Fruit fly (Drosophila melanogaster) Kc167 (cell line): ENCODE measurements around the gene CG13731.

Source experiments
- Myc ChIP-seq: fragments of >200 bp; optimal IDR thresholded peaks from 2 replicates; lab custom pipeline; 2017; ENCODE audit warnings: missing external identifiers
- Sin3A ChIP-seq: fragments of >200 bp; optimal IDR thresholded peaks from 2 replicates; lab custom pipeline; 2018; ENCODE audit warnings: missing external identifiers
- h ChIP-seq: fragments of >200 bp; optimal IDR thresholded peaks from 3 replicates; lab custom pipeline; 2018; ENCODE audit warnings: missing external identifiers
- insv ChIP-seq: fragments of >200 bp; optimal IDR thresholded peaks from 3 replicates; lab custom pipeline; 2018; ENCODE audit warnings: missing external identifiers
- psq ChIP-seq: fragments of >200 bp; optimal IDR thresholded peaks from 2 replicates; lab custom pipeline; 2017; ENCODE audit warnings: missing external identifiers
- ttk ChIP-seq: sonication (Bioruptor generic); optimal IDR thresholded peaks from 2 replicates; lab custom pipeline; 2017; ENCODE audit warnings: missing external identifiers

Gene CG13731

DNA sequence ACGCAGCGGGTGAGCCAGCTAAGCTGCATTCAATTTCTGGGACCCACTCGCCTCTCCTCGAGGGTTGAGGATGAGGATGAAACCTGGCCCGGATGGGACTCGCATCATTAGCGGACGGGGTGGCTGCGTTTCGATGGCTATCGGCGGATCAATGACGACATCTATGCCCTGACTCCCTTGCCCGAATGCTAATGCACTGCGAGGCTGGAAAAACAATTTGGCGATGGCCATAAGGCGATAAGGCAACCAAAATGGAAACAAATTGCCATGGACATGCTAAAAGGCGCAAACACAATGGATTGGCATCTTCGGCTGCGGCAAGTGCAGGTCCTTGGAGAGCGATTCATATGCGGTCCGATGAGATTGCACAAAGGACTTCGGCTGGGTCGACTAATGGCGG lies 25.8 kb downstream of the CG13731 start:
- TF ChIP-seq h (lab: Kevin White, UChicago): no peak
- no peak for TF ChIP-seq psq (lab: Kevin White, UChicago)
- no peak for TF ChIP-seq Myc (lab: Kevin White, UChicago)
- no peak for TF ChIP-seq insv
- no peak for TF ChIP-seq ttk (lab: Kevin White, UChicago)
- no peak for TF ChIP-seq Sin3A (lab: Kevin White, UChicago)

DNA sequence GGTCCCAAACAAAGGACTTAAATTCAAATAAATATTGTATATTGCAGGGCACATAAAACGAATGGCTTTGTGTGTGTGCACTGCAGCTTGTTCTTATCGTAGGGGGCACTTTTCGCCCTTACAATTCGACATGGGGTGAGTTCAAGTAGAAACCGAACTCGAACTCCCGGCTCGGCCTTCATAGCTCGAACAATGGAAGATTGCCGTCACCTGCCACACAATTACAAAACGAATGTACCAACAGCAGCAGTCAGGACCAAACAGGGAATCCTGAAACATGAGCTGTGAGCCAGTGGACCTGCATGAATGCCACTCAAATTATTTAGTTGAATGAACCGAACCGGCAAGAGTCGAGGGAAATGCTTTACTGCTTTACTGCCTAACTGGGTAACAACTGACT lies 26.8 kb downstream of the CG13731 start:
- no peak for TF ChIP-seq Sin3A (lab: Kevin White, UChicago)
- no peak for TF ChIP-seq psq (lab: Kevin White, UChicago)
- no peak for TF ChIP-seq Myc (lab: Kevin White, UChicago)
- no peak for TF ChIP-seq ttk (lab: Kevin White, UChicago)
- TF ChIP-seq h (lab: Kevin White, UChicago): no peak
- no peak for TF ChIP-seq insv

DNA sequence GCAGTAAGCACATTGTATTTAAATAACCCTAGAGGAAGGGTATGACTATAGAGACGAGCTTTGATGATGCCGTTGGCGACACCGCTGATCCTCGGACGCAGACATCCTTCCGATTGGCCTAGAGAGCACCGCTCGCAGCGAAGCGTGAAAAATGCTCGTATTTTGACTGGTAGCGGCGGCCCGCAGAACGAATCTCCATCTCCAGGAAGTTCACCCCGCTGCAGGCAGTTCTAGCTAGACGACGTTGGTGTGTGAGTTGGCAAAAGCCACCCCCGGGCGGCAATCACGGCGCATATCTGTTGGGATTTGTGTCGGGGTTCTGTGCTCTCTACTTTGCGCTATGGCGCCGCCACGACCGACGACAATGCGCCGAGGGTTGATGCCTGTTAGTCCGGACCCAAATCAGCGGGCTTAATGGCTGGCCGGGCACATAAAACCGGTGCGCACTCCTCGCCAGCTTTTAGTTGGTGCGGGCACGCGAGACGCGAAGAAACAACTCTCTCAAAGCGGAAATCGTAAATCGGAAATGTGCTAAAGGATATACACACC lies 29.5 kb downstream of the CG13731 start, which contains the start of gene tap:
Gene tap, plus strand, starts transcription at position 458 of the 549 bp plus-strand sequence.
- TF ChIP-seq psq (lab: Kevin White, UChicago) (no peak), Sin3A (lab: Kevin White, UChicago) (no peak), Myc (lab: Kevin White, UChicago) (no peak), h (lab: Kevin White, UChicago) (no peak), insv (no peak)

DNA sequence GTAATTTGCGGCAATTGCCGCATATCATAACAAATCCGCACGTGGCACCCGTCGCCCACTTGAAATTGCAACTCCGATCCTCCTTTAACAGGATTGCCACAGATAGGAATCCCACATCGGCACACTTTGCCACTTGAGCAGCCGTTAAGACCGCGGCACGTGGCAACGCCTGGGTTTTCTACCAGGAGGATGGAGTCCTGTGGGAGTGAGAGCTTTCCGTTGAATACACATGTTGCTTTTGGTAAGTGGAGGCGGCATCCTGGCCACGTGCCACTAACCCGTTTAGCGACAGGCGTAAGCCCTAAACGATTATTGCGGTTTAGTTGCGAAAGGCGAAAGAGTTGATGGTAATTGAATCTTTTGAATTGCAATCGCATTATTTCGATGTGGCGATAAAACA lies 30.3 kb downstream of the CG13731 start:
- TF ChIP-seq Myc (lab: Kevin White, UChicago) (no peak), insv (no peak), h (lab: Kevin White, UChicago) (no peak), Sin3A (lab: Kevin White, UChicago) (no peak), psq (lab: Kevin White, UChicago) (no peak), ttk (lab: Kevin White, UChicago) (no peak)

DNA sequence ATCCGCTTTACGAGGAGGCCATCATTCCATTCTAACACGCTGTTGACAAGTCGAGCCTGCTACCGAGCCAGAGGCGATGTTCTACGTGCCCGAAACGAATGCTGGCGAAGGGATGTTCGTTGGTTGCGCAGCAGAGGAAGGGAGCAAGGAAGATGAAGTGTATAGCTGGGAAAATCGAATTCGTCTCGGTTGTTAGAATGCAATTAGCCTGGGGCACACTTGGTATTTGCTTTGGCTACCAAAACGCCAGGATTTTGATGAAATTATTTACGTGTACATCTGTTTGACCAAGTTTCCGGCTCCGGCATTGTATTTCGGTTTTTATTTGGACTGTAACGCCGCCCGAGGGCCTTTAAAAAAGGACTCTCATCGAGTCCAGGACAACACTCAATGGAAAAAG lies 31.3 kb downstream of the CG13731 start:
- no peak for TF ChIP-seq psq (lab: Kevin White, UChicago)
- no peak for TF ChIP-seq Sin3A (lab: Kevin White, UChicago)
- no peak for TF ChIP-seq Myc (lab: Kevin White, UChicago)
- no peak for TF ChIP-seq insv
- no peak for TF ChIP-seq ttk (lab: Kevin White, UChicago)
- TF ChIP-seq h (lab: Kevin White, UChicago): no peak

DNA sequence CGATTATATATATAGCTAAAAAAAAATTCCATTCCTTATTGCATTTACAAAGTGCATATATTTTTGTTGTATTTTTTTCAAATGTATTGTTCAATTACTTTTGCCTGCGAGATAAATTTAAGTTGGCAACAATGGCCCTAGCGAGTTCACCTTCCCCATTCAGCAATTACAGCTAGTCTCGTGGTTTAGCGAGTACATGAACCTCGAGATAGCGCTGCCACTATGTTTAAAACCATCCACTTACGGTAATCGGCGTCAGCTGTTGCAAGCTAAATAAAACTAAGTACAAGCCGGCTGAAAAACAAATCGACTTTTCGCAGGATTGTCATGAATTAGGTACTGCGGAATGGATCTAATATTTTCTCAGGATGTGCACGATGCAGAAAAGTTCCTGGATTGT lies 35.9 kb downstream of the CG13731 start:
- TF ChIP-seq psq (lab: Kevin White, UChicago): no peak
- TF ChIP-seq Myc (lab: Kevin White, UChicago): no peak
- no peak for TF ChIP-seq Sin3A (lab: Kevin White, UChicago)
- no peak for TF ChIP-seq h (lab: Kevin White, UChicago)
- TF ChIP-seq insv: no peak
- TF ChIP-seq ttk (lab: Kevin White, UChicago): no peak

DNA sequence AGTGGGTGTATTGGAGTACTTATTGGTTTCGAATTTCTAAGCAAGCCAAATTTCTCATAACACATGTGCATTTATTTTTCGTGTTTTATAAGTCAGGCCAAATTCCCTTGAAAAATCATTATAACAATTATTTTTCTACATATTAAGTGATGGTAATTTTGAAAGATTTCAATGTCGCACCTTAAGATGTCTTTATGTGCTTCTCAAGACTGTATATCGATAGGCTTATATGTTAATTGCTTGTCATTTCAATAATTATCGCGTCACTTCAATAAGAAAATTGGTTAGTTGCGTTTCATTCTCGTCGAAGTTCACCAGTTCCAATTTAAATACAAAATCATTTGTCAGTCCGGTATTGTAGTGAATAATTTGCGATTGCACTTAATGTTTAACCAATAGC lies 37.2 kb downstream of the CG13731 start, which contains the start of gene CG7692:
Gene CG7692, plus strand, starts transcription at position 301 of the 400 bp plus-strand sequence.
- TF ChIP-seq ttk (lab: Kevin White, UChicago) (no peak), insv (no peak), Myc (lab: Kevin White, UChicago) (no peak), psq (lab: Kevin White, UChicago) (no peak), Sin3A (lab: Kevin White, UChicago) (no peak), h (lab: Kevin White, UChicago) (no peak)

DNA sequence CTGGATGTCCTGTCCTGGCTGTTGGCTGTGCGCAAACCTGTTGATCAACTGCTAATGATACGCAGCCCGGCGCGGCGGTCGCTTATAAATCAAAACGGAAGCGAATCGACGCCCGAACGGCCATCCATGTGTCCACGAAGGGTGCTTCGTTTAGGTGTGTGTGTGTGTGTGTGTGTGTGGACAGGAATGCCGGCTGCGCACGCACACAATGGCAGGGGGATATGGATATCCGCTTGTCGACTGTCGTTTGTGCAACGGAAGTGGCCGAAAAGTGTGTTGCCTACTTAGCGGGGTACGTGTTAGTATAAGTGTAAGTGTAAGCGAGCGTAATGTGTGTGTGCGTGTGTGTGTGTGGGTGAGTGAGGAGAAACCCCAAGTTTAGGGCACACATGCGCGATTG lies 39.2 kb downstream of the CG13731 start, which contains the start of gene Mip:
Gene Mip, minus strand, starts transcription at position 63 of the 400 bp plus-strand sequence.
- TF ChIP-seq Myc (lab: Kevin White, UChicago) (no peak), Sin3A (lab: Kevin White, UChicago) (no peak), ttk (lab: Kevin White, UChicago) (no peak), h (lab: Kevin White, UChicago) (no peak), psq (lab: Kevin White, UChicago) (no peak), insv (no peak)

DNA sequence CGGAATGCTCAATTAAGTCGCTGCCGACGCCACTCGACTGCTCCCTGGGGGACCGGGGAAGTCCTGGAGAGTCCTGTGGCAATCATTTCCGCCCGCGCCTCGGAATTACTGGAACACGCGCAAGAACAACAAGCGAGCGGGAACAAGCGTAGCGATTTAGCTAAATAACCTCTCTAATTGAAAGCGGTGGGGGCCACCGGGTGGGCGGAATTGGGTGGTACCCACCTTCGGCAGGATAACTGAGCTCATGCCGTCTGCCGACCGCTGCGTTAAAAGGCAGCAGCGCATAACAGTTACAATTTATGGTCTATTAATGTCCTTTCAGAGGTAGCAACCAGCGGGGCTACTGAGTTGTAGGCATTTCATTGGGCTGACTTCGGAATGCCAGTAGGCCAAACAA lies 42.4 kb downstream of the CG13731 start:
- no peak for TF ChIP-seq ttk (lab: Kevin White, UChicago)
- TF ChIP-seq psq (lab: Kevin White, UChicago): no peak
- TF ChIP-seq Myc (lab: Kevin White, UChicago): no peak
- no peak for TF ChIP-seq h (lab: Kevin White, UChicago)
- no peak for TF ChIP-seq insv
- TF ChIP-seq Sin3A (lab: Kevin White, UChicago): no peak

DNA sequence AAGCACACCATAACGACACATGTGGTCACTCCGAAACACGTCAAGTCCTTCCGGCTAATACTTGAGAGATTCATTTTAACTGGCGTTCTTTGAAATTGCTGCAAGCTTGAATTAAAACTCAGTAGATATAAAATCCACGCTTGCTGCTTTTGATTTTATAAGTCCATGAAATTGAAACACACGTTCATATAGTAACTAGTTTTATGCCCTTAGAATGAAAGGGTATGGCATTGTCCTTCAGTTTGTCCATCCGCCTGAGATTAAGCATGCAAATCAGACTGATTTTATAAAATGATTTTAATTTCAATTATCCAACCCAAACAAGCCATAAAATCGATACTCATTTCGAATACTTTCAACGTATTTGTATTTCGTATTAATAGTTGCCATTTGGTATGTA lies 44.2 kb downstream of the CG13731 start, which contains the start of gene brv2:
Gene brv2, minus strand, starts transcription at position 101 of the 400 bp plus-strand sequence.
- no peak for TF ChIP-seq h (lab: Kevin White, UChicago)
- TF ChIP-seq psq (lab: Kevin White, UChicago): no peak
- no peak for TF ChIP-seq Sin3A (lab: Kevin White, UChicago)
- TF ChIP-seq insv: no peak
- no peak for TF ChIP-seq Myc (lab: Kevin White, UChicago)
- TF ChIP-seq ttk (lab: Kevin White, UChicago): no peak

DNA sequence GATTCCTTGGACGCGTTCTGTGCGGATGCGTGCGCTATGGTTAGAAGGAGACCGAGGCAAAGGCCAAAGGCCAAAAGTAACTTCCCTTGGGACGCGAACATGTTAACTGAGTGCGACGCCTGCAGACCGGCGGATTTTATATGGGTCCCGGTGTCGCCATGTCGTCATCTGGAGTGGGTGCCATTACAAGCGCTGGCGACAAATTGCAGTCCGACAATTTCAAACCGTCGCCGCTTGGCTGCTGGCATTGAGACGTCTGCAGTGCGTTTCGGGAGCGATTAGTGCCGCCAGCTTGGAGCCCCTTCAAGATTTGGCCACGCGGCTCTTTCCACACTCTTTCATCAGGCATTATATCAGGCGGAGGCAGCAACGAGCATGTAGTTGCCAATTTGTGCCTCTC lies 47.5 kb downstream of the CG13731 start, which contains the start of gene CG13727:
Gene CG13727, minus strand, starts transcription at position 101 of the 400 bp plus-strand sequence.
- TF ChIP-seq h (lab: Kevin White, UChicago) (no peak), insv (no peak), Sin3A (lab: Kevin White, UChicago) (no peak), ttk (lab: Kevin White, UChicago) (no peak), psq (lab: Kevin White, UChicago) (no peak), Myc (lab: Kevin White, UChicago) (no peak)

DNA sequence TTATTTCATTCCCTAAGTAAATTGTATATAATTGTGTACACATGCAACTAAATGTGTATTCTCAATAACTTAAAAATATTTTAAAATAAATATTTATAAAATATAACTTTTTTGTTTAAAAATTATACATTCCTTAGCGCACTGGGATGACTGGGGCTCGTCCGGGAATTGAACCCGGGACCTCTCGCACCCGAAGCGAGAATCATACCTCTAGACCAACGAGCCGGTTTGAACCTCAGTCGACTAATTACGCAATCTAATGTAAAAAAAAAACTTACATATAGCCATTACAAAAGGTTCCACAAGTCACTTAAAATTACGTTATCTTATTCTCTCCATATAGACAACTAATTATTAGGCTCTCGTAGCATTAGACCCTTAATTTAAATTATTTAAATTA lies 49.0 kb downstream of the CG13731 start:
- TF ChIP-seq Myc (lab: Kevin White, UChicago): no peak
